Fruit fly (Drosophila melanogaster) ovary, adult (tissue): Measurements from ENCODE around the gene vn.

Experiments
- CG17801 ChIP-seq: fragments of 200-800 bp; optimal IDR thresholded peaks from 2 replicates; lab custom pipeline; 2019; ENCODE audit warnings: missing biosample characterization, mild to moderate bottlenecking, missing genetic modification characterization, moderate library complexity; ENCODE audit not compliant: partially characterized antibody

The vn gene

dm6 chr3L:5855098-5855497 lies 9.6 kb upstream of the vn start:
- TF ChIP-seq CG17801 (GFP tag; lab: Kevin White, UChicago): no peak

- TF ChIP-seq CG17801 (GFP tag; lab: Kevin White, UChicago): no peak
Observed at dm6 chr3L:5851636-5852035, 6.2 kb upstream of the vn start.

- TF ChIP-seq CG17801 (GFP tag; lab: Kevin White, UChicago): no peak
Observed at dm6 chr3L:5848929-5849328, 3.5 kb upstream of the vn start.

- no peak for TF ChIP-seq CG17801 (GFP tag; lab: Kevin White, UChicago)
Observed at dm6 chr3L:5843895-5844576, 1.4 kb downstream of the vn start.

dm6 chr3L:5840847-5841246 lies 4.6 kb downstream of the vn start:
- TF ChIP-seq CG17801 (GFP tag; lab: Kevin White, UChicago): no peak

- no peak for TF ChIP-seq CG17801 (GFP tag; lab: Kevin White, UChicago)
Observed at dm6 chr3L:5838880-5839279, 6.6 kb downstream of the vn start.

dm6 chr3L:5838295-5838694 lies 7.2 kb downstream of the vn start:
- TF ChIP-seq CG17801 (GFP tag; lab: Kevin White, UChicago): no peak

- TF ChIP-seq CG17801 (GFP tag; lab: Kevin White, UChicago): no peak
Observed at dm6 chr3L:5835887-5836646, 9.4 kb downstream of the vn start.

dm6 chr3L:5835431-5835830 lies 10.0 kb downstream of the vn start:
- no peak for TF ChIP-seq CG17801 (GFP tag; lab: Kevin White, UChicago)

dm6 chr3L:5834798-5835197 lies 10.7 kb downstream of the vn start:
- no peak for TF ChIP-seq CG17801 (GFP tag; lab: Kevin White, UChicago)

- no peak for TF ChIP-seq CG17801 (GFP tag; lab: Kevin White, UChicago)
Observed at dm6 chr3L:5834245-5834644, 11.2 kb downstream of the vn start.

- TF ChIP-seq CG17801 (GFP tag; lab: Kevin White, UChicago): no peak
Observed at dm6 chr3L:5833761-5834160, 11.7 kb downstream of the vn start.

- TF ChIP-seq CG17801 (GFP tag; lab: Kevin White, UChicago): no peak
Observed at dm6 chr3L:5831890-5832289, 13.6 kb downstream of the vn start.

- TF ChIP-seq CG17801 (GFP tag; lab: Kevin White, UChicago): no peak
Observed at dm6 chr3L:5830649-5831048, 14.8 kb downstream of the vn start.

dm6 chr3L:5828684-5829083 lies 16.8 kb downstream of the vn start:
- TF ChIP-seq CG17801 (GFP tag; lab: Kevin White, UChicago): no peak

- no peak for TF ChIP-seq CG17801 (GFP tag; lab: Kevin White, UChicago)
Observed at dm6 chr3L:5828275-5828674, 17.2 kb downstream of the vn start.
